Worm (Caenorhabditis elegans): ENCODE data around the gene C44C10.10.

DNA sequence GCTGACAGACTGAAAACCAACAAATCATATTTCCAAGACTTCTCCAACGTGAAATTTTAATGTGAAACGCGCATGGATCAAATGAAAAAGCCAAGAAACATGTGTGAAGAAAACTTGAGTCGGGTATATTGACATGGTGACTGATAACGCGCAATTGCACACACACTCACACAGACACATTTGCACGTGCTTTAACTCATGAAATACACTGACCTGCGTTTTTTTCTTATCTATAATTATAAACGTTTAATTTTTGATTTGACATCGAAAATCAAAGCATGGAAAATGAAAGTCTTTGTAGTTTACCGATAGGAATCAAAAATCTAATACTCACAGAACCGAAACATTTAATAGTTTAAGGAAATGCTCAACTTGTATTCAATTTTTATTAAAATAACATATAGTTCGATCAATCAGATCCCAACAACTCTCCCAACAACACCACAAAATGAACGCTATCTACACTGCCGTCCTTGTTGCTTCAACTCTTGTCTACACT, 48.5 kb downstream of the C44C10.10 start, which contains the start of gene nspa-9:
- TF ChIP-seq elt-2 (tag; optimal IDR thresholded peaks at IDR 0.05) (peak; percentile 94), nhr-28 (tag; optimal IDR thresholded peaks at IDR 0.05) (no peak), nfya-1 (tag; optimal IDR thresholded peaks at IDR 0.05; ENCODE audit: insufficient read depth) (no peak)
